Fruit fly (Drosophila melanogaster) whole organism, embryonic: Measurements from ENCODE around the gene senju.

Experiments
- Antp ChIP-seq: fragments of 200-800 bp; sonication (Bioruptor generic); optimal IDR thresholded peaks from 3 replicates; lab custom pipeline; 2016; ENCODE audit warnings: missing biosample characterization, missing genetic modification characterization
- CG10366 ChIP-seq: fragments of 200-800 bp; sonication (Bioruptor generic); IDR thresholded peaks from 2 replicates; pipeline ENCODE4 v1.3.6; 2022; ENCODE audit warnings: missing biosample characterization, missing genetic modification characterization
- CG12942 ChIP-seq: fragments of 200-800 bp; sonication (Bioruptor generic); optimal IDR thresholded peaks from 3 replicates; lab custom pipeline; 2016; ENCODE audit warnings: missing biosample characterization, missing genetic modification characterization
- CG15073 ChIP-seq: fragments of 200-800 bp; sonication (Bioruptor generic); optimal IDR thresholded peaks from 2 replicates; lab custom pipeline; 2016; ENCODE audit warnings: missing biosample characterization, missing genetic modification characterization
- CG17802 ChIP-seq: fragments of 200-800 bp; sonication (Bioruptor generic); optimal IDR thresholded peaks from 2 replicates; lab custom pipeline; 2018; ENCODE audit warnings: missing biosample characterization, mild to moderate bottlenecking, missing genetic modification characterization, moderate library complexity
- CG1792 ChIP-seq: fragments of 200-800 bp; sonication (Bioruptor generic); optimal IDR thresholded peaks from 2 replicates; lab custom pipeline; 2016; ENCODE audit warnings: missing biosample characterization, missing genetic modification characterization
- CG18262 ChIP-seq: fragments of 200-800 bp; optimal IDR thresholded peaks from 3 replicates; lab custom pipeline; 2019; ENCODE audit warnings: missing biosample characterization, mild to moderate bottlenecking, missing genetic modification characterization, moderate library complexity
- CG18599 ChIP-seq: fragments of 200-800 bp; sonication (Bioruptor generic); optimal IDR thresholded peaks from 3 replicates; lab custom pipeline; 2017; ENCODE audit warnings: missing biosample characterization, missing genetic modification characterization, mild to moderate bottlenecking, moderate library complexity, missing genetic modification reagents
- CG18619 ChIP-seq: fragments of 200-800 bp; sonication (Bioruptor generic); optimal IDR thresholded peaks from 3 replicates; lab custom pipeline; 2017; ENCODE audit warnings: missing biosample characterization, mild to moderate bottlenecking, missing genetic modification characterization
- CG2116 ChIP-seq: fragments of 200-800 bp; sonication (Bioruptor generic); optimal IDR thresholded peaks from 3 replicates; lab custom pipeline; 2018; ENCODE audit warnings: missing biosample characterization, mild to moderate bottlenecking, missing genetic modification characterization
- CG2120 ChIP-seq: fragments of 200-800 bp; sonication (Bioruptor generic); optimal IDR thresholded peaks from 3 replicates; lab custom pipeline; 2016; ENCODE audit warnings: missing biosample characterization, missing genetic modification characterization
- CG2199 ChIP-seq: fragments of 200-800 bp; sonication (Bioruptor generic); IDR thresholded peaks from 3 replicates; pipeline ENCODE4 v1.3.6; 2022; ENCODE audit warnings: missing biosample characterization, missing genetic modification characterization
- CG32532 ChIP-seq: fragments of 200-800 bp; sonication (Bioruptor generic); IDR thresholded peaks from 2 replicates; pipeline ENCODE4 v1.3.6; 2022; ENCODE audit warnings: missing biosample characterization, missing genetic modification characterization
- CG34376 ChIP-seq: fragments of 200-800 bp; sonication (Bioruptor generic); optimal IDR thresholded peaks from 2 replicates; lab custom pipeline; 2018; ENCODE audit warnings: missing biosample characterization, mild to moderate bottlenecking, missing genetic modification characterization
- CG3995 ChIP-seq: fragments of 200-800 bp; sonication (Bioruptor generic); optimal IDR thresholded peaks from 3 replicates; lab custom pipeline; 2016; ENCODE audit warnings: missing biosample characterization, missing genetic modification characterization
- CG8388 ChIP-seq: fragments of 200-800 bp; sonication (Bioruptor generic); optimal IDR thresholded peaks from 2 replicates; lab custom pipeline; 2019; ENCODE audit warnings: missing biosample characterization, mild to moderate bottlenecking, missing genetic modification characterization, moderate library complexity
- CG9817 ChIP-seq: fragments of 200-800 bp; sonication (Bioruptor generic); optimal IDR thresholded peaks from 2 replicates; lab custom pipeline; 2018; ENCODE audit warnings: missing biosample characterization, mild to moderate bottlenecking, missing genetic modification characterization, moderate library complexity
- Dad ChIP-seq: fragments of 200-800 bp; sonication (Bioruptor generic); optimal IDR thresholded peaks from 3 replicates; lab custom pipeline; 2016; ENCODE audit warnings: missing biosample characterization, missing genetic modification characterization
- Dip3 ChIP-seq: fragments of 200-800 bp; sonication (Bioruptor generic); optimal IDR thresholded peaks from 3 replicates; lab custom pipeline; 2016; ENCODE audit warnings: missing biosample characterization, missing genetic modification characterization
- Elba2 ChIP-seq: fragments of 200-800 bp; sonication (Bioruptor generic); optimal IDR thresholded peaks from 3 replicates; lab custom pipeline; 2016; ENCODE audit warnings: missing biosample characterization, missing genetic modification characterization
- Ets65A ChIP-seq: fragments of 200-800 bp; sonication (Bioruptor generic); peaks from one replicate; lab custom pipeline; 2016; ENCODE audit warnings: missing biosample characterization, missing genetic modification characterization
- Fer1 ChIP-seq: fragments of 200-800 bp; sonication (Bioruptor generic); optimal IDR thresholded peaks from 2 replicates; lab custom pipeline; 2017; ENCODE audit warnings: missing biosample characterization, mild to moderate bottlenecking, missing genetic modification characterization
- Gug ChIP-seq: fragments of 200-800 bp; sonication (Bioruptor generic); IDR thresholded peaks from 4 replicates; pipeline ENCODE4 v1.3.6; 2022; ENCODE audit warnings: missing biosample characterization, missing genetic modification characterization
- HmgZ ChIP-seq: fragments of 200-800 bp; sonication (Bioruptor generic); optimal IDR thresholded peaks from 2 replicates; lab custom pipeline; 2018; ENCODE audit warnings: missing biosample characterization, mild to moderate bottlenecking, missing genetic modification characterization
- Hr3 ChIP-seq: fragments of 200-800 bp; sonication (Bioruptor generic); optimal IDR thresholded peaks from 3 replicates; lab custom pipeline; 2016; ENCODE audit warnings: missing biosample characterization, missing genetic modification characterization
- NC2β ChIP-seq: fragments of 200-800 bp; sonication (Bioruptor generic); optimal IDR thresholded peaks from 2 replicates; lab custom pipeline; 2016; ENCODE audit warnings: missing biosample characterization, missing genetic modification characterization
- Ptx1 ChIP-seq: fragments of 200-800 bp; sonication (Bioruptor generic); IDR thresholded peaks from 2 replicates; pipeline ENCODE4 v1.3.6; 2022; ENCODE audit warnings: missing biosample characterization, missing genetic modification characterization
- Rx ChIP-seq: fragments of 200-800 bp; sonication (Bioruptor generic); IDR thresholded peaks from 2 replicates; pipeline ENCODE4 v1.3.6; 2022; ENCODE audit warnings: missing biosample characterization, missing genetic modification characterization
- Sry-β ChIP-seq: fragments of 200-800 bp; sonication (Bioruptor generic); optimal IDR thresholded peaks from 2 replicates; lab custom pipeline; 2018; ENCODE audit warnings: missing biosample characterization, mild to moderate bottlenecking, missing genetic modification characterization, moderate library complexity
- al ChIP-seq: fragments of 200-800 bp; sonication (Bioruptor generic); IDR thresholded peaks from 2 replicates; pipeline ENCODE4 v1.3.6; 2022; ENCODE audit warnings: missing biosample characterization, missing genetic modification characterization
- bsh ChIP-seq, 2 experiments: fragments of 200-800 bp; sonication (Bioruptor generic); optimal IDR thresholded peaks; 2 replicates each; lab custom pipeline; 2017 to 2018; ENCODE audit warnings: mild to moderate bottlenecking in 2 of 2, missing biosample characterization in 2 of 2, missing genetic modification characterization in 2 of 2, moderate library complexity in 1 of 2
- cg ChIP-seq: fragments of 200-800 bp; sonication (Bioruptor generic); optimal IDR thresholded peaks from 3 replicates; lab custom pipeline; 2019; ENCODE audit warnings: missing biosample characterization, mild to moderate bottlenecking, missing genetic modification characterization, moderate library complexity
- corto ChIP-seq: fragments of 200-800 bp; sonication (Bioruptor generic); optimal IDR thresholded peaks from 2 replicates; lab custom pipeline; 2016; ENCODE audit warnings: missing biosample characterization, mild to moderate bottlenecking, missing genetic modification characterization, moderate library complexity
- dm ChIP-seq: fragments of 200-800 bp; sonication (Bioruptor generic); optimal IDR thresholded peaks from 3 replicates; lab custom pipeline; 2016; ENCODE audit warnings: missing biosample characterization, missing genetic modification characterization
- gcm2 ChIP-seq: fragments of 200-800 bp; sonication (Bioruptor generic); optimal IDR thresholded peaks from 2 replicates; lab custom pipeline; 2016; ENCODE audit warnings: missing biosample characterization, missing genetic modification characterization
- gem ChIP-seq: fragments of 200-800 bp; sonication (Bioruptor generic); optimal IDR thresholded peaks from 2 replicates; lab custom pipeline; 2019; ENCODE audit warnings: missing biosample characterization, mild to moderate bottlenecking, missing genetic modification characterization, moderate library complexity
- gfzf ChIP-seq: fragments of 200-800 bp; sonication (Bioruptor generic); optimal IDR thresholded peaks from 2 replicates; lab custom pipeline; 2016; ENCODE audit warnings: missing biosample characterization, mild to moderate bottlenecking, missing genetic modification characterization, moderate library complexity
- insv ChIP-seq, 2 experiments: fragments of 200-800 bp; sonication (Bioruptor generic); optimal IDR thresholded peaks; 3 replicates each; lab custom pipeline; 2016 to 2018; ENCODE audit warnings: missing biosample characterization in 2 of 2, missing genetic modification characterization in 2 of 2
- jigr1 ChIP-seq: fragments of 200-800 bp; sonication (Bioruptor generic); IDR thresholded peaks from 3 replicates; pipeline ENCODE4 v1.3.6; 2022; ENCODE audit warnings: missing biosample characterization, missing genetic modification characterization
- ken ChIP-seq: fragments of 200-800 bp; sonication (Bioruptor generic); IDR thresholded peaks from 3 replicates; pipeline ENCODE4 v1.3.6; 2022; ENCODE audit warnings: missing biosample characterization, missing genetic modification characterization
- maf-S ChIP-seq: fragments of 200-800 bp; sonication (Bioruptor generic); optimal IDR thresholded peaks from 2 replicates; lab custom pipeline; 2016; ENCODE audit warnings: missing biosample characterization, missing genetic modification characterization
- mirr ChIP-seq: fragments of 200-800 bp; sonication (Bioruptor generic); optimal IDR thresholded peaks from 3 replicates; lab custom pipeline; 2018; ENCODE audit warnings: missing biosample characterization, mild to moderate bottlenecking, missing genetic modification characterization
- p53 ChIP-seq: fragments of 200-800 bp; sonication (Bioruptor generic); optimal IDR thresholded peaks from 2 replicates; lab custom pipeline; 2016; ENCODE audit warnings: missing biosample characterization, missing genetic modification characterization
- row ChIP-seq: fragments of 200-800 bp; sonication (Bioruptor generic); IDR thresholded peaks from 3 replicates; pipeline ENCODE4 v1.3.6; 2022; ENCODE audit warnings: missing biosample characterization, missing genetic modification characterization
- sens ChIP-seq: fragments of 200-800 bp; sonication (Bioruptor generic); peaks from one replicate; lab custom pipeline; 2016; ENCODE audit warnings: missing biosample characterization, missing genetic modification characterization
- so ChIP-seq: fragments of 200-800 bp; sonication (Bioruptor generic); IDR thresholded peaks from 3 replicates; pipeline ENCODE4 v1.3.6; 2022; ENCODE audit warnings: missing biosample characterization, missing genetic modification characterization
- usp ChIP-seq: fragments of >200 bp; optimal IDR thresholded peaks from 2 replicates; lab custom pipeline; 2017; ENCODE audit warnings: missing biosample characterization, missing genetic modification characterization
- vnd ChIP-seq: fragments of 200-800 bp; sonication (Bioruptor generic); IDR thresholded peaks from 3 replicates; pipeline ENCODE4 v1.3.6; 2022; ENCODE audit warnings: missing biosample characterization, missing genetic modification characterization; ENCODE audit not compliant: partially characterized antibody
- z ChIP-seq: fragments of 200-800 bp; sonication (Bioruptor generic); IDR thresholded peaks from 3 replicates; pipeline ENCODE4 v1.3.6; 2022; ENCODE audit warnings: missing biosample characterization, missing genetic modification characterization

senju gene

DNA sequence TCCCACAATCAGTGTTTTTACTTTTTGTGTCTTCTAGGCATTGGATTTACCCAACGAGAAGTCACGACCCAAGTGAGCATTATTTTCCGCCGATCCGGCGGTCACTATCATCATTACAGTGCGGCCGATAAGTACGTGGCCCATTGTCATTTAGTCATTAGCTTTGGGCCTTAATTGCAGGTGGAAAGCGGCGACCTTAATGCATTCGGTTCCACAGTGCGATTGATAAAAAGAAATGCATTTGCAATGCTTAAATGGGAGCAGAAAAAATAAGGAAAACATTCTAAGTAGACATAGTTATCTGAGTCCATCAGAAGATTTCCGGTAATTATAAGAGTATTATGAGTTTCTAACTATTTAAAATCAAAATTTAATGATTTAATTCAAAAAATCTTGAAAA lies 39.5 kb downstream of the senju start (continued):
- TF ChIP-seq CG2199 (GFP tag; lab: Robert Waterston, UW) (peak; percentile 47; the same call in 1 of the 3 replicates), so (GFP tag; lab: Robert Waterston, UW) (no peak), CG12942 (GFP tag; lab: Kevin White, UChicago) (no peak), Hr3 (GFP tag; lab: Kevin White, UChicago) (no peak), CG32532 (peak; percentile 32), Antp (GFP tag; lab: Kevin White, UChicago) (no peak), CG18619 (GFP tag; lab: Kevin White, UChicago) (no peak), al (no peak), Dip3 (GFP tag; lab: Kevin White, UChicago) (peak; percentile 19), Gug (GFP tag; lab: Robert Waterston, UW) (no peak), gcm2 (GFP tag; lab: Kevin White, UChicago) (no peak), p53 (GFP tag; lab: Kevin White, UChicago) (no peak), CG8388 (GFP tag; lab: Kevin White, UChicago) (peak; percentile 74), Sry-β (GFP tag; lab: Kevin White, UChicago) (no peak), CG18599 (GFP tag; lab: Kevin White, UChicago) (no peak), CG3995 (GFP tag; lab: Kevin White, UChicago) (peak; percentile 12), CG2116 (GFP tag; lab: Kevin White, UChicago) (no peak), Ets65A (peak; percentile 6), CG10366 (GFP tag; lab: Robert Waterston, UW) (no peak), maf-S (GFP tag; lab: Kevin White, UChicago) (no peak), cg (GFP tag; lab: Kevin White, UChicago) (no peak), CG34376 (GFP tag; lab: Kevin White, UChicago) (peak; percentile 77), dm (GFP tag; lab: Kevin White, UChicago) (no peak), CG15073 (no peak), z (GFP tag; lab: Robert Waterston, UW) (no peak), ken (no peak), CG9817 (tag; lab: Kevin White, UChicago) (no peak), Ptx1 (GFP tag; lab: Robert Waterston, UW) (peak; percentile 21; the same call in 1 of the 2 replicates), CG2120 (GFP tag; lab: Kevin White, UChicago) (peak; percentile 9), row (GFP tag; lab: Robert Waterston, UW) (peak; percentile 26; the same call in 1 of the 3 replicates), bsh (GFP tag; optimal IDR thresholded peaks at IDR 0.05; lab: Kevin White, UChicago) (no peak)

DNA sequence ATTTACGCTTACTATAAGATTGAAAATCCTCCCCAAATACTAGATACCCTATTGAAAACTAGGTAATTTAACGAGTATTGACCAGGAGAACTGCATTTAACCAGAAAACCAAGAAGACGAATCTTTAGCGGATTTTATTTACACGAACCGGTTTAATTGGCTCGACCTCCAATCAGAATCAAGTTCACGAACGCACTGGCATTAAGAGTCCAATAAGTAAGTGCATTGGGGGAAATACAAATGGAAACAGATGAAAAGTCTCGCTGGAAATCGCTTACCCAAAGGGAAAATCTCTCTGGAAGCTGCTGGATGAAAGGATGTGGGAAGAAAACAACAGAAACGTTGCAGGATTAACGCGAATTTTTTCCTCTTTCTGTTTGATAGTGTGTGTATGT lies 40.0 kb downstream of the senju start:
- TF ChIP-seq insv (GFP tag; optimal IDR thresholded peaks at IDR 0.05; lab: Kevin White, UChicago) (peak; percentile 72 to 95), sens (peak; percentile 1), CG1792 (GFP tag; lab: Kevin White, UChicago) (no peak), usp (GFP tag; lab: Kevin White, UChicago) (no peak), Elba2 (GFP tag; lab: Kevin White, UChicago) (peak; percentile 60)

DNA sequence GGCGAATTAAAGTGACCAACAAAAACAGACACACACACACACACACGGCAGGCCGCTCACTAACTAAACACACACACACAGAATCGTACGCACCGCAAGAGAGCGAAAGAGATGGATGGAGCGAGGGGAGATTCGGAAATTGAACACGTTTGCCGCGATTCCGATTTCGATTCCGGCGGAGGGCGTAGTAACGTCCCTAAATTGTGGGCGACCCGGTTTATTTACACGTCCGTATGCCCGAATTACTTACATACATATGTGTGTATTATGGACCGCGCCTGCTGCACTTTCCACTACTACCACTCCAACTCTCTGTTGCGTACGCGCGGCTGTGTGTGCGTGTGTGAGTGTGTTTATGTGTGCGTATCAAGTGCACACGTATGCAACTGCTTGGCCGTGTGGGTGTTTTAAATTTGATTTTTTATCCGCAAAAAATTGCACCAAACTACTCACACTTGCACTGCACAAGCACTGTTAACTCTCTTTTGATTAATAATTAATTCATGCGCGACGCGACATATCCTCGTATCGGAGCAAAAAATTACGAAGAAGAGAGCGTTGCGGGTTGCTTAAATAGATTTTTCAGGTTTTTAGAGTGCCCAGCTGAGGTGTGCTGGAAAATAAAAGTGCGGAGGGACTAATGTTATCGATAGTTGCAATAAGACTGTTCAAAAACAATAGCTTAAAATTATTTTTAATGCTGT lies 40.5 kb downstream of the senju start, which contains the start of gene Pgant5:
TSS of gene Pgant5 (minus strand) at position 601 of the 704 bp plus-strand sequence.
- TF ChIP-seq corto (GFP tag; lab: Kevin White, UChicago): no peak
- TF ChIP-seq Dip3 (GFP tag; lab: Kevin White, UChicago): no peak
- no peak for TF ChIP-seq Dad
- peak; percentile 10 for TF ChIP-seq HmgZ (tag; lab: Kevin White, UChicago)
- peak; percentile 69 for TF ChIP-seq gfzf (GFP tag; lab: Kevin White, UChicago)
- no peak for TF ChIP-seq Rx (GFP tag; lab: Robert Waterston, UW)
- no peak for TF ChIP-seq so (GFP tag; lab: Robert Waterston, UW)
- no peak for TF ChIP-seq vnd (GFP tag; lab: Robert Waterston, UW)
- TF ChIP-seq CG18262 (tag; lab: Kevin White, UChicago): no peak
- TF ChIP-seq jigr1 (GFP tag; lab: Robert Waterston, UW): no peak
- no peak for TF ChIP-seq NC2β
- no peak for TF ChIP-seq CG15073
- peak; percentile 67 for TF ChIP-seq Fer1 (GFP tag; lab: Kevin White, UChicago)
- no peak for TF ChIP-seq gem (tag; lab: Kevin White, UChicago)
- no peak for TF ChIP-seq Antp (GFP tag; lab: Kevin White, UChicago)
- no peak for TF ChIP-seq mirr (GFP tag; lab: Kevin White, UChicago)
- TF ChIP-seq CG17802: no peak
